Fruit fly (Drosophila melanogaster): ENCODE measurements around the gene Stt3A.

Stt3A gene

DNA sequence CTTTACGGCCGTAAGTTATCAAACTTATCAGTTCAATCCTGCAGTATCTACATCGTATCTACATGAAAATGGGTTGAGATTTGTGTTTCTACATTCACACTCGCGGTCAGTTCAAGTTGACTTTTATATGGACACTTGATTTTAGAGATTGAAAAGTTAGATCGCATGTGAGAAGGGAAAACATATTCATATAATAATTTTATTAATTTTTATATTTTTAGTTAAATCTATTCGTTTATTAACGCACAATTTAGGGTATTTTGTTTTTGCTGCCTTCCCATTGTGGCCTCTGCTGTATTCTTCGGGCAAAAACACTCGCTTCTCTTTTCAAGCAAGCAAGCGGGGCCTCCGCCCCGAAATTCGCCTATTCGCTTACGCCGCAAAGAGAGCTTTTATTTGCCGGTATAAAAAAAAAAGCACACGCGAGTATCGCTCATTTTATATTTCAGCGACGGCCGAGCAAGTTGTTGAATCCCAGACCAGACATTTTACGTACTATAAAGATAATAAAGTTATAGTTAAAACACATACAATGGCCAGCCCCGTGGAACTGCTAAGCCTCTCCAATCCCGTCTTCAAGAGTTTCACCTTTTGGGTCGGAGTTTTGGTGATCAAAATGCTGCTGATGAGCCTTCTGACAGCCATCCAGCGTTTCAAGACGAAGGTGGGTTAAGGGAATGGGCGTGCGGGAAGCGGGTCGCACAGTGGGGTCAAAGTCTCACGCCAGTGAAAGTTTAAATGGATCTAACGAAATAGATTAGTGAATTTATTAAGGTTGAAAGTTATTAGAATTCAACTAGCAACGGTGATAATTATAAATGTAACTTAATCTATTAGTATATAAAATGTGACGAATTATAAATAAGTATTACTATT, 10.9 kb downstream of the Stt3A start (continued):
- TF ChIP-seq hbn (GFP tag; IDR thresholded peaks at IDR 0.05; ENCODE audit: partially characterized antibody), result no peak
- peak; percentile 67; the same call in 1 of the 2 replicates for TF ChIP-seq CG8765 (GFP tag; IDR thresholded peaks at IDR 0.05)
- peak; percentile 30 for TF ChIP-seq CG12769 (tag; optimal IDR thresholded peaks at IDR 0.05)
- peak; percentile 64 for TF ChIP-seq Ravus (GFP tag; IDR thresholded peaks at IDR 0.05)
- no peak for TF ChIP-seq fru (optimal IDR thresholded peaks at IDR 0.05)
- TF ChIP-seq Deaf1 (tag; optimal IDR thresholded peaks at IDR 0.05), result peak; percentile 75
- TF ChIP-seq CG4820 (GFP tag; optimal IDR thresholded peaks at IDR 0.05), result peak; percentile 71
- TF ChIP-seq CG1024 (GFP tag; IDR thresholded peaks at IDR 0.05), result peak; percentile 69
- peak; percentile 89 for TF ChIP-seq CG12659 (GFP tag; optimal IDR thresholded peaks at IDR 0.05)
- peak; percentile 42 for TF ChIP-seq cato (GFP tag; optimal IDR thresholded peaks at IDR 0.05; ENCODE audit: borderline replicate concordance)
- no peak for TF ChIP-seq sima (GFP tag; optimal IDR thresholded peaks at IDR 0.05)
- peak; percentile 93 for TF ChIP-seq CG2712 (tag; optimal IDR thresholded peaks at IDR 0.05)
- peak; percentile 92 for TF ChIP-seq Hmr (GFP tag; optimal IDR thresholded peaks at IDR 0.05)
- peak; percentile 79 for TF ChIP-seq onecut (GFP tag; IDR thresholded peaks at IDR 0.05)
- peak; percentile 87 for TF ChIP-seq CG17385 (GFP tag; optimal IDR thresholded peaks at IDR 0.05)
- peak; percentile 33 for TF ChIP-seq Lhr (GFP tag; optimal IDR thresholded peaks at IDR 0.05)
- TF ChIP-seq CG17568 (GFP tag; optimal IDR thresholded peaks at IDR 0.05), result peak; percentile 89
- TF ChIP-seq CG11560 (tag; IDR thresholded peaks at IDR 0.05), result peak; percentile 67; the same call in 2 of the 3 replicates
- no peak for TF ChIP-seq tna (GFP tag; IDR thresholded peaks at IDR 0.05; ENCODE audit: partially characterized antibody)
- TF ChIP-seq CG32532 (GFP tag; IDR thresholded peaks at IDR 0.05), result peak; percentile 93
- TF ChIP-seq vfl (GFP tag; optimal IDR thresholded peaks at IDR 0.05), result no peak
- TF ChIP-seq bcd (GFP tag; optimal IDR thresholded peaks at IDR 0.05), result peak; percentile 91
- TF ChIP-seq sna (GFP tag; IDR thresholded peaks at IDR 0.05; ENCODE audit: partially characterized antibody), result 0 out of 2 replicates have a peak, but pooled peaks have one; percentile 13
- peak; percentile 68 for TF ChIP-seq wek (GFP tag; optimal IDR thresholded peaks at IDR 0.05)
- TF ChIP-seq tap (tag; optimal IDR thresholded peaks at IDR 0.05), result peak; percentile 93
- peak; percentile 91 for TF ChIP-seq CG9932 (GFP tag; IDR thresholded peaks at IDR 0.05)
- TF ChIP-seq esg (GFP tag; conservative IDR thresholded peaks at IDR 0.05), result peak; percentile 85
- TF ChIP-seq sqz (GFP tag; optimal IDR thresholded peaks at IDR 0.05), result peak; percentile 84
- TF ChIP-seq CG7372 (GFP tag; IDR thresholded peaks at IDR 0.05), result peak; percentile 81
- TF ChIP-seq NFAT (GFP tag; IDR thresholded peaks at IDR 0.05), result peak; percentile 76
- peak; percentile 3 for TF ChIP-seq CG31388 (GFP tag; optimal IDR thresholded peaks at IDR 0.05)
- TF ChIP-seq CG18011 (GFP tag; optimal IDR thresholded peaks at IDR 0.05), result peak; percentile 54
- TF ChIP-seq tup (GFP tag; optimal IDR thresholded peaks at IDR 0.05), result peak; percentile 31
- no peak for TF ChIP-seq CG7745 (tag; optimal IDR thresholded peaks at IDR 0.05)
- TF ChIP-seq lab (GFP tag; optimal IDR thresholded peaks at IDR 0.05), result peak; percentile 96
- TF ChIP-seq BEAF-32 (GFP tag; optimal IDR thresholded peaks at IDR 0.05), result no peak
- TF ChIP-seq sr (GFP tag; IDR thresholded peaks at IDR 0.05), result no peak; the same call in 2 of the 3 replicates
- no peak for TF ChIP-seq NC2β (GFP tag; optimal IDR thresholded peaks at IDR 0.05)
- TF ChIP-seq seq (GFP tag; IDR thresholded peaks at IDR 0.05), result peak; percentile 90
- peak; percentile 88 for TF ChIP-seq NfI (GFP tag; optimal IDR thresholded peaks at IDR 0.05)
- TF ChIP-seq tx (GFP tag; optimal IDR thresholded peaks at IDR 0.05), result no peak
- TF ChIP-seq her (GFP tag; optimal IDR thresholded peaks at IDR 0.05), result no peak
- TF ChIP-seq CG30020 (tag; optimal IDR thresholded peaks at IDR 0.05), result peak; percentile 72
- no peak for TF ChIP-seq nerfin-2 (GFP tag; IDR thresholded peaks at IDR 0.05; ENCODE audit: partially characterized antibody)
- TF ChIP-seq btn (GFP tag; optimal IDR thresholded peaks at IDR 0.05), result no peak
- peak; percentile 80 for TF ChIP-seq Abd-B (GFP tag; optimal IDR thresholded peaks at IDR 0.05)
- peak; percentile 88 for TF ChIP-seq ase (GFP tag; IDR thresholded peaks at IDR 0.05)
- TF ChIP-seq E2f2 (GFP tag; IDR thresholded peaks at IDR 0.05), result peak; percentile 64
